Fruit fly (Drosophila melanogaster) whole organism, embryonic: ENCODE measurements around the gene TTLL6B.

ENCODE experiments used
- CG10366 ChIP-seq: fragments of 200-800 bp; sonication (Bioruptor generic); IDR thresholded peaks from 2 replicates; pipeline ENCODE4 v1.3.6; 2022; ENCODE audit warnings: missing biosample characterization, missing genetic modification characterization
- CG12942 ChIP-seq: fragments of 200-800 bp; sonication (Bioruptor generic); optimal IDR thresholded peaks from 3 replicates; lab custom pipeline; 2016; ENCODE audit warnings: missing biosample characterization, missing genetic modification characterization
- CG13123 ChIP-seq: fragments of 200-800 bp; sonication (Bioruptor generic); optimal IDR thresholded peaks from 2 replicates; lab custom pipeline; 2016; ENCODE audit warnings: missing biosample characterization, missing genetic modification characterization
- CG13296 ChIP-seq: fragments of 200-800 bp; sonication (Bioruptor generic); optimal IDR thresholded peaks from 3 replicates; lab custom pipeline; 2018; ENCODE audit warnings: missing biosample characterization, mild to moderate bottlenecking, missing genetic modification characterization
- CG15011 ChIP-seq: fragments of 200-800 bp; sonication (Bioruptor generic); optimal IDR thresholded peaks from 3 replicates; lab custom pipeline; 2018; ENCODE audit warnings: missing biosample characterization, mild to moderate bottlenecking, missing genetic modification characterization
- CG17328 ChIP-seq: fragments of 200-800 bp; sonication (Bioruptor generic); IDR thresholded peaks from 2 replicates; pipeline ENCODE4 v1.3.6; 2022; ENCODE audit warnings: missing biosample characterization, missing genetic modification characterization
- CG17385 ChIP-seq: fragments of 200-800 bp; sonication (Bioruptor generic); optimal IDR thresholded peaks from 3 replicates; lab custom pipeline; 2018; ENCODE audit warnings: missing biosample characterization, mild to moderate bottlenecking, missing genetic modification characterization
- CG17568 ChIP-seq: fragments of 200-800 bp; sonication (Bioruptor generic); optimal IDR thresholded peaks from 2 replicates; lab custom pipeline; 2018; ENCODE audit warnings: missing biosample characterization, mild to moderate bottlenecking, missing genetic modification characterization, moderate library complexity
- CG2199 ChIP-seq: fragments of 200-800 bp; sonication (Bioruptor generic); IDR thresholded peaks from 3 replicates; pipeline ENCODE4 v1.3.6; 2022; ENCODE audit warnings: missing biosample characterization, missing genetic modification characterization
- CG31224 ChIP-seq: fragments of 200-800 bp; sonication (Bioruptor generic); IDR thresholded peaks from 2 replicates; pipeline ENCODE4 v1.3.6; 2022; ENCODE audit warnings: missing biosample characterization, missing genetic modification characterization
- CG3163 ChIP-seq: fragments of 200-800 bp; sonication (Bioruptor generic); optimal IDR thresholded peaks from 3 replicates; lab custom pipeline; 2016; ENCODE audit warnings: missing biosample characterization, missing genetic modification characterization
- CG4360 ChIP-seq: fragments of 200-800 bp; sonication (Bioruptor generic); IDR thresholded peaks from 2 replicates; pipeline ENCODE4 v1.3.6; 2022; ENCODE audit warnings: missing biosample characterization, missing genetic modification characterization
- CG6813 ChIP-seq: fragments of 200-800 bp; sonication (Bioruptor generic); optimal IDR thresholded peaks from 2 replicates; lab custom pipeline; 2017; ENCODE audit warnings: missing biosample characterization, missing genetic modification characterization, mild to moderate bottlenecking, moderate library complexity, missing genetic modification reagents
- CG8765 ChIP-seq: fragments of 200-800 bp; sonication (Bioruptor generic); IDR thresholded peaks from 2 replicates; pipeline ENCODE4 v1.3.6; 2022; ENCODE audit warnings: missing biosample characterization, missing genetic modification characterization
- CG9797 ChIP-seq: fragments of 200-800 bp; sonication (Bioruptor generic); optimal IDR thresholded peaks from 3 replicates; lab custom pipeline; 2018; ENCODE audit warnings: missing biosample characterization, mild to moderate bottlenecking, missing genetic modification characterization
- CTCF ChIP-seq: fragments of 200-800 bp; sonication (Bioruptor generic); optimal IDR thresholded peaks from 2 replicates; lab custom pipeline; 2017; ENCODE audit warnings: missing biosample characterization, mild to moderate bottlenecking, missing genetic modification characterization, moderate library complexity
- Camta ChIP-seq: fragments of 200-800 bp; sonication (Bioruptor generic); optimal IDR thresholded peaks from 2 replicates; lab custom pipeline; 2016; ENCODE audit warnings: missing biosample characterization, missing genetic modification characterization
- D19B ChIP-seq: fragments of 200-800 bp; sonication (Bioruptor generic); optimal IDR thresholded peaks from 2 replicates; lab custom pipeline; 2017; ENCODE audit warnings: missing biosample characterization, mild to moderate bottlenecking, missing genetic modification characterization
- Dref ChIP-seq: fragments of 200-800 bp; sonication (Bioruptor generic); IDR thresholded peaks from 2 replicates; pipeline ENCODE4 v1.3.6; 2022; ENCODE audit warnings: missing biosample characterization, missing genetic modification characterization
- E2f1 ChIP-seq: fragments of 200-800 bp; sonication (Bioruptor generic); IDR thresholded peaks from 2 replicates; pipeline ENCODE4 v1.3.6; 2022; ENCODE audit warnings: missing biosample characterization, missing genetic modification characterization
- HLH4C ChIP-seq: fragments of 200-800 bp; sonication (Bioruptor generic); IDR thresholded peaks from 3 replicates; pipeline ENCODE4 v1.3.6; 2022; ENCODE audit warnings: missing biosample characterization, missing genetic modification characterization; ENCODE audit not compliant: partially characterized antibody
- Hmr ChIP-seq: fragments of 200-800 bp; sonication (Bioruptor generic); optimal IDR thresholded peaks from 3 replicates; lab custom pipeline; 2017; ENCODE audit warnings: mild to moderate bottlenecking, missing biosample characterization, missing genetic modification reagents, missing genetic modification characterization
- MBD-R2 ChIP-seq: fragments of 200-800 bp; sonication (Bioruptor generic); IDR thresholded peaks from 2 replicates; pipeline ENCODE4 v1.3.6; 2022; ENCODE audit warnings: missing biosample characterization, missing genetic modification characterization
- Max ChIP-seq: fragments of 200-800 bp; sonication (Bioruptor generic); optimal IDR thresholded peaks from 2 replicates; lab custom pipeline; 2016; ENCODE audit warnings: missing biosample characterization, mild to moderate bottlenecking, missing genetic modification characterization
- NFAT ChIP-seq: fragments of 200-800 bp; sonication (Bioruptor generic); IDR thresholded peaks from 2 replicates; pipeline ENCODE4 v1.3.6; 2022; ENCODE audit warnings: missing biosample characterization, missing genetic modification characterization
- NK7.1 ChIP-seq: fragments of 200-800 bp; sonication (Bioruptor generic); optimal IDR thresholded peaks from 3 replicates; lab custom pipeline; 2016; ENCODE audit warnings: missing biosample characterization, missing genetic modification characterization
- Nf-YB ChIP-seq: fragments of 200-800 bp; sonication (Bioruptor generic); optimal IDR thresholded peaks from 3 replicates; lab custom pipeline; 2019; ENCODE audit warnings: missing biosample characterization, mild to moderate bottlenecking, missing genetic modification characterization, moderate library complexity
- Oli ChIP-seq: fragments of 200-800 bp; sonication (Bioruptor generic); optimal IDR thresholded peaks from 2 replicates; lab custom pipeline; 2018; ENCODE audit warnings: missing biosample characterization, mild to moderate bottlenecking, missing genetic modification characterization, moderate library complexity
- Spps ChIP-seq: fragments of 200-800 bp; sonication (Bioruptor generic); optimal IDR thresholded peaks from 2 replicates; lab custom pipeline; 2018; ENCODE audit warnings: missing biosample characterization, mild to moderate bottlenecking, missing genetic modification characterization
- Sry-β ChIP-seq: fragments of 200-800 bp; sonication (Bioruptor generic); optimal IDR thresholded peaks from 2 replicates; lab custom pipeline; 2018; ENCODE audit warnings: missing biosample characterization, mild to moderate bottlenecking, missing genetic modification characterization, moderate library complexity
- TFAM ChIP-seq: fragments of 200-800 bp; sonication (Bioruptor generic); optimal IDR thresholded peaks from 2 replicates; lab custom pipeline; 2017; ENCODE audit warnings: missing biosample characterization, missing genetic modification characterization, inconsistent platforms
- ab ChIP-seq: fragments of 200-800 bp; sonication (Bioruptor generic); optimal IDR thresholded peaks from 2 replicates; lab custom pipeline; 2016; ENCODE audit warnings: missing biosample characterization, missing genetic modification characterization
- cato ChIP-seq: fragments of 200-800 bp; sonication (Bioruptor generic); optimal IDR thresholded peaks from 2 replicates; lab custom pipeline; 2016; ENCODE audit warnings: missing biosample characterization, missing genetic modification characterization, borderline replicate concordance
- corto ChIP-seq: fragments of 200-800 bp; sonication (Bioruptor generic); optimal IDR thresholded peaks from 2 replicates; lab custom pipeline; 2016; ENCODE audit warnings: missing biosample characterization, mild to moderate bottlenecking, missing genetic modification characterization, moderate library complexity
- eyg ChIP-seq: fragments of 200-800 bp; sonication (Bioruptor generic); optimal IDR thresholded peaks from 3 replicates; lab custom pipeline; 2016; ENCODE audit warnings: missing biosample characterization, missing genetic modification characterization
- fd64A ChIP-seq: fragments of 200-800 bp; sonication (Bioruptor generic); optimal IDR thresholded peaks from 3 replicates; lab custom pipeline; 2018; ENCODE audit warnings: missing biosample characterization, mild to moderate bottlenecking, missing genetic modification characterization
- gem ChIP-seq: fragments of 200-800 bp; sonication (Bioruptor generic); optimal IDR thresholded peaks from 2 replicates; lab custom pipeline; 2019; ENCODE audit warnings: missing biosample characterization, mild to moderate bottlenecking, missing genetic modification characterization, moderate library complexity
- insv ChIP-seq, 2 experiments: fragments of 200-800 bp; sonication (Bioruptor generic); optimal IDR thresholded peaks; 3 replicates each; lab custom pipeline; 2016 to 2018; ENCODE audit warnings: missing biosample characterization in 2 of 2, missing genetic modification characterization in 2 of 2
- kah ChIP-seq: fragments of 200-800 bp; sonication (Bioruptor generic); optimal IDR thresholded peaks from 2 replicates; lab custom pipeline; 2018; ENCODE audit warnings: missing biosample characterization, mild to moderate bottlenecking, missing genetic modification characterization
- lab ChIP-seq: fragments of 200-800 bp; sonication (Bioruptor generic); optimal IDR thresholded peaks from 3 replicates; lab custom pipeline; 2017; ENCODE audit warnings: missing biosample characterization, missing genetic modification characterization, mild to moderate bottlenecking, moderate library complexity, missing genetic modification reagents
- mam ChIP-seq: fragments of 200-800 bp; sonication (Bioruptor generic); optimal IDR thresholded peaks from 3 replicates; lab custom pipeline; 2016; ENCODE audit warnings: missing biosample characterization, missing genetic modification characterization
- nau ChIP-seq: fragments of 200-800 bp; sonication (Bioruptor generic); optimal IDR thresholded peaks from 3 replicates; lab custom pipeline; 2017; ENCODE audit warnings: missing biosample characterization, mild to moderate bottlenecking, missing genetic modification characterization, missing genetic modification reagents
- nom ChIP-seq: fragments of 200-800 bp; sonication (Bioruptor generic); optimal IDR thresholded peaks from 2 replicates; lab custom pipeline; 2017; ENCODE audit warnings: missing biosample characterization, missing genetic modification characterization, mild to moderate bottlenecking, moderate library complexity, missing genetic modification reagents
- pnt ChIP-seq: fragments of 200-800 bp; sonication (Bioruptor generic); optimal IDR thresholded peaks from 3 replicates; lab custom pipeline; 2016; ENCODE audit warnings: missing biosample characterization, missing genetic modification characterization
- row ChIP-seq: fragments of 200-800 bp; sonication (Bioruptor generic); IDR thresholded peaks from 3 replicates; pipeline ENCODE4 v1.3.6; 2022; ENCODE audit warnings: missing biosample characterization, missing genetic modification characterization
- sc ChIP-seq, 3 experiments: fragments of >200 bp in 2 of 3; fragments of 200-800 bp in 1 of 3; sonication (Bioruptor generic) in 1 of 3; optimal IDR thresholded peaks; 2 replicates in 2 of 3; 3 replicates in 1 of 3; lab custom pipeline; 2017; ENCODE audit warnings: mild to moderate bottlenecking in 1 of 3, missing biosample characterization in 1 of 3, missing genetic modification characterization in 1 of 3, missing genetic modification reagents in 1 of 3
- sim ChIP-seq: fragments of 200-800 bp; sonication (Bioruptor generic); IDR thresholded peaks from 2 replicates; pipeline ENCODE4 v1.3.6; 2022; ENCODE audit warnings: missing biosample characterization, missing genetic modification characterization
- tap ChIP-seq: fragments of 200-800 bp; optimal IDR thresholded peaks from 3 replicates; lab custom pipeline; 2019; ENCODE audit warnings: missing biosample characterization, mild to moderate bottlenecking, missing genetic modification characterization, moderate library complexity

TTLL6B gene

dm6 chr3R:27292159-27292880 is 41.5 kb upstream of the TTLL6B start, which contains the start of gene CG3348 (continued):
- TF ChIP-seq CG17385 (GFP tag; lab: Kevin White, UChicago) (peak; percentile 66), Spps (tag; lab: Kevin White, UChicago) (no peak), NK7.1 (GFP tag; lab: Kevin White, UChicago) (peak; percentile 34), cato (GFP tag; lab: Kevin White, UChicago) (no peak), Camta (GFP tag; lab: Kevin White, UChicago) (peak; percentile 35), Hmr (GFP tag; lab: Kevin White, UChicago) (peak; percentile 85), nom (GFP tag; lab: Kevin White, UChicago) (no peak), Nf-YB (peak; percentile 27), CG9797 (GFP tag; lab: Kevin White, UChicago) (no peak), Oli (tag; lab: Kevin White, UChicago) (peak; percentile 48), sc (optimal IDR thresholded peaks at IDR 0.05; lab: Kevin White, UChicago) (no peak), sc (GFP tag; optimal IDR thresholded peaks at IDR 0.05; lab: Kevin White, UChicago) (peak; percentile 26), corto (GFP tag; lab: Kevin White, UChicago) (no peak), CG31224 (GFP tag; lab: Robert Waterston, UW) (peak; percentile 83), tap (tag; lab: Kevin White, UChicago) (peak; percentile 48), mam (GFP tag; lab: Kevin White, UChicago) (peak; percentile 79), fd64A (GFP tag; lab: Kevin White, UChicago) (no peak), D19B (peak; percentile 83), Dref (GFP tag; lab: Robert Waterston, UW) (0 out of 2 replicates have a peak, but pooled peaks have one; percentile 8), sim (GFP tag; lab: Robert Waterston, UW) (no peak), nau (GFP tag; lab: Kevin White, UChicago) (peak; percentile 35), CG17328 (GFP tag; lab: Robert Waterston, UW) (peak; percentile 71), CG6813 (no peak), CG12942 (GFP tag; lab: Kevin White, UChicago) (peak; percentile 36), CG15011 (GFP tag; lab: Kevin White, UChicago) (peak; percentile 74), CTCF (no peak), CG2199 (GFP tag; lab: Robert Waterston, UW) (no peak), CG13123 (GFP tag; lab: Kevin White, UChicago) (no peak), lab (GFP tag; lab: Kevin White, UChicago) (peak; percentile 91), CG4360 (GFP tag; lab: Robert Waterston, UW) (no peak), gem (tag; lab: Kevin White, UChicago) (peak; percentile 87), CG3163 (GFP tag; lab: Kevin White, UChicago) (no peak), CG17568 (no peak), NFAT (GFP tag; lab: Robert Waterston, UW) (peak; percentile 69), Sry-β (no peak), row (GFP tag; lab: Robert Waterston, UW) (peak; percentile 74), MBD-R2 (GFP tag; lab: Robert Waterston, UW) (peak; percentile 61; the same call in 1 of the 2 replicates), eyg (GFP tag; lab: Kevin White, UChicago) (peak; percentile 60), E2f1 (GFP tag; lab: Robert Waterston, UW) (peak; percentile 53; the same call in 1 of the 2 replicates), CG10366 (GFP tag; lab: Robert Waterston, UW) (peak; percentile 71), pnt (GFP tag; lab: Kevin White, UChicago) (no peak), kah (GFP tag; lab: Kevin White, UChicago) (peak; percentile 14), CG13296 (GFP tag; lab: Kevin White, UChicago) (peak; percentile 79), CG8765 (peak; percentile 48; the same call in 1 of the 2 replicates), HLH4C (GFP tag; lab: Robert Waterston, UW) (no peak), TFAM (GFP tag; lab: Kevin White, UChicago) (no peak), Max (peak; percentile 40), ab (GFP tag; lab: Kevin White, UChicago) (no peak), insv (GFP tag; optimal IDR thresholded peaks at IDR 0.05; lab: Kevin White, UChicago) (no peak)
